Fruit fly (Drosophila melanogaster): ENCODE results near the gene CG15731.

The CG15731 gene

DNA sequence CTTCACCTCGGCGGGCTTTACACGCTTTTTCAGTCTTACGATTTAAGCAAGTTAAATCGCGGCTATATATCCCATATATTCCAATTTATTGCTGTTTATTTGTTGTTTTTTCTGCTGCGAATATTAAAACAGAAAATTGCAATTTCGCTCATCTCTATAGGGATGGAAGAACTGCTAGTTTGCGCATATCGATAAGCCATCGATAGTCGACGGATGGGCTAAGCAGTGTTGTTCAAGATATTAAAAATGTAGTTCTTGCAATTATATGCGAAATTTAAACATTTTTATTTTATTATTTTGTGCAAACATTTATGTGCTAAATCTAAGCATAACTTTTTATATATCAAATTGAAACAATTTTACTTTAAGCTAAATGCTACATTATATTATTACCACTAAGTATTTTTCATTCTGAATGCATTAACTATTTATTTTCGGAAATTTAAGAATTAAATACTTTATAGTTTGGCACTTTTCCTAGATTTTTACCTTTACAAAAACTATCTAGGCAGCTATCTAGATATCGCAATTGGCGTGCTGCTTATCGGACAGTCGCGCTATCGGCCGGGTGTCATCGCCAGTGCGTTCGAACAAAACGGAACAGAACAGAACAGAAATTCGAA lies 5.5 kb upstream of the CG15731 start, which contains the start of the genes Rab40 and CG42258 (continued):
- no peak for TF ChIP-seq scrt (GFP tag; optimal IDR thresholded peaks at IDR 0.05)
- TF ChIP-seq Trl (optimal IDR thresholded peaks at IDR 0.05) = no peak
- peak; percentile 1 for TF ChIP-seq Trl (GFP tag; optimal IDR thresholded peaks at IDR 0.05)
- TF ChIP-seq chm (GFP tag; IDR thresholded peaks at IDR 0.05) = 0 out of 2 replicates have a peak, but pooled peaks have one; percentile 25
- peak; percentile 11 to 36 for TF ChIP-seq Hr51 (GFP tag; optimal IDR thresholded peaks at IDR 0.05)
- peak; percentile 75 for TF ChIP-seq Sin3A (optimal IDR thresholded peaks at IDR 0.05)
- TF ChIP-seq ase (GFP tag; IDR thresholded peaks at IDR 0.05) = no peak
- peak; percentile 20; the same call in 2 of the 3 replicates for TF ChIP-seq CG11456 (GFP tag; IDR thresholded peaks at IDR 0.05)
- TF ChIP-seq lov (optimal IDR thresholded peaks at IDR 0.05) = no peak
- no peak for TF ChIP-seq lov (GFP tag; IDR thresholded peaks at IDR 0.05)
- TF ChIP-seq Jarid2 (GFP tag; optimal IDR thresholded peaks at IDR 0.05) = no peak
- TF ChIP-seq fru (optimal IDR thresholded peaks at IDR 0.05) = no peak
- peak; percentile 43 for TF ChIP-seq lab (GFP tag; optimal IDR thresholded peaks at IDR 0.05)
- no peak for TF ChIP-seq ftz-f1 (GFP tag; optimal IDR thresholded peaks at IDR 0.05)
- peak; percentile 54 for TF ChIP-seq CG12104 (GFP tag; optimal IDR thresholded peaks at IDR 0.05)
- no peak for TF ChIP-seq Fer1 (GFP tag; optimal IDR thresholded peaks at IDR 0.05)
- TF ChIP-seq Mrtf (GFP tag; IDR thresholded peaks at IDR 0.05) = no peak
- TF ChIP-seq crol (GFP tag; IDR thresholded peaks at IDR 0.05) = no peak
- TF ChIP-seq CTCF (GFP tag; optimal IDR thresholded peaks at IDR 0.05) = no peak
- no peak for TF ChIP-seq bigmax (GFP tag; optimal IDR thresholded peaks at IDR 0.05)
- TF ChIP-seq CG3838 (GFP tag; optimal IDR thresholded peaks at IDR 0.05) = no peak
- TF ChIP-seq h (optimal IDR thresholded peaks at IDR 0.05) = no peak
- TF ChIP-seq CG18476 (GFP tag; optimal IDR thresholded peaks at IDR 0.05) = peak; percentile 40
- TF ChIP-seq CG17802 (tag; optimal IDR thresholded peaks at IDR 0.05) = no peak
- no peak for TF ChIP-seq dm (GFP tag; optimal IDR thresholded peaks at IDR 0.05)
- TF ChIP-seq CG4360 (GFP tag; IDR thresholded peaks at IDR 0.05) = no peak
- TF ChIP-seq Opbp (GFP tag; IDR thresholded peaks at IDR 0.05; ENCODE audit: partially characterized antibody) = peak; percentile 62
- no peak for TF ChIP-seq nom (GFP tag; optimal IDR thresholded peaks at IDR 0.05)
- TF ChIP-seq aop (GFP tag; IDR thresholded peaks at IDR 0.05) = no peak
- no peak for TF ChIP-seq wek (GFP tag; optimal IDR thresholded peaks at IDR 0.05)
- peak; percentile 30; the same call in 1 of the 2 replicates for TF ChIP-seq CG4730 (GFP tag; IDR thresholded peaks at IDR 0.05)
- TF ChIP-seq CG2120 (GFP tag; optimal IDR thresholded peaks at IDR 0.05) = peak; percentile 67
- TF ChIP-seq gsb-n (tag; optimal IDR thresholded peaks at IDR 0.05) = no peak
- no peak for TF ChIP-seq CG32767 (GFP tag; IDR thresholded peaks at IDR 0.05)
- TF ChIP-seq stwl (tag; optimal IDR thresholded peaks at IDR 0.05) = peak; percentile 63
- peak; percentile 29 for TF ChIP-seq CG9609 (GFP tag; optimal IDR thresholded peaks at IDR 0.05)
- TF ChIP-seq MESR4 (GFP tag; optimal IDR thresholded peaks at IDR 0.05) = no peak
- TF ChIP-seq CG7271 (tag; optimal IDR thresholded peaks at IDR 0.05) = no peak
- TF ChIP-seq CG4328 (GFP tag; optimal IDR thresholded peaks at IDR 0.05) = no peak
- no peak for TF ChIP-seq org-1 (GFP tag; optimal IDR thresholded peaks at IDR 0.05)
- TF ChIP-seq E2f1 (GFP tag; IDR thresholded peaks at IDR 0.05) = no peak
- TF ChIP-seq GATAe (GFP tag; conservative IDR thresholded peaks at IDR 0.05) = no peak
- TF ChIP-seq btn (GFP tag; optimal IDR thresholded peaks at IDR 0.05) = no peak
- no peak for TF ChIP-seq ap (GFP tag; IDR thresholded peaks at IDR 0.05)
- TF ChIP-seq row (GFP tag; IDR thresholded peaks at IDR 0.05) = peak; percentile 72
- TF ChIP-seq CG10654 (GFP tag; optimal IDR thresholded peaks at IDR 0.05) = peak; percentile 19
- no peak for TF ChIP-seq CG8359 (GFP tag; optimal IDR thresholded peaks at IDR 0.05; ENCODE audit: borderline replicate concordance)
- no peak for TF ChIP-seq CG11723 (GFP tag; optimal IDR thresholded peaks at IDR 0.05)
- peak; percentile 38; the same call in 2 of the 3 replicates for TF ChIP-seq CG14860 (GFP tag; IDR thresholded peaks at IDR 0.05; ENCODE audit: partially characterized antibody)
- peak; percentile 82 for TF ChIP-seq Ets65A (GFP tag)
- no peak for TF ChIP-seq CG2875 (GFP tag; optimal IDR thresholded peaks at IDR 0.05)
- TF ChIP-seq HLHmδ (GFP tag; optimal IDR thresholded peaks at IDR 0.05) = no peak
- TF ChIP-seq TFAM (GFP tag; optimal IDR thresholded peaks at IDR 0.05) = no peak
